Fruit fly (Drosophila melanogaster): Measurements from ENCODE around the gene CG43867.

Gene CG43867

dm6 chrX:898367-898766, 29.4 kb downstream of the CG43867 start (continued):
- TF ChIP-seq Hr4 (GFP tag; optimal IDR thresholded peaks at IDR 0.05) (no peak), CG11762 (GFP tag; optimal IDR thresholded peaks at IDR 0.05; ENCODE audit: insufficient read depth) (no peak), Sox15 (GFP tag; optimal IDR thresholded peaks at IDR 0.05) (no peak), CG8319 (GFP tag; optimal IDR thresholded peaks at IDR 0.05) (no peak), achi (GFP tag; optimal IDR thresholded peaks at IDR 0.05) (no peak), Eip75B (GFP tag; optimal IDR thresholded peaks at IDR 0.05) (peak; percentile 13), fkh (GFP tag; optimal IDR thresholded peaks at IDR 0.05) (no peak), CG6854 (GFP tag; optimal IDR thresholded peaks at IDR 0.05) (no peak), CG11902 (GFP tag; optimal IDR thresholded peaks at IDR 0.05) (no peak), fd85E (GFP tag; optimal IDR thresholded peaks at IDR 0.05) (no peak), fd59A (GFP tag; optimal IDR thresholded peaks at IDR 0.05) (no peak), Smox (GFP tag; optimal IDR thresholded peaks at IDR 0.05) (no peak), Eip78C (GFP tag) (peak; percentile 55), Sox14 (GFP tag; optimal IDR thresholded peaks at IDR 0.05) (no peak), CG8632 (GFP tag; optimal IDR thresholded peaks at IDR 0.05) (no peak), lz (GFP tag; optimal IDR thresholded peaks at IDR 0.05) (no peak), Hr39 (GFP tag; optimal IDR thresholded peaks at IDR 0.05) (no peak), Gug (GFP tag; IDR thresholded peaks at IDR 0.05) (no peak), spab (GFP tag; optimal IDR thresholded peaks at IDR 0.05) (no peak), CG9139 (GFP tag; optimal IDR thresholded peaks at IDR 0.05) (no peak), CG10631 (GFP tag; optimal IDR thresholded peaks at IDR 0.05) (no peak), dac (GFP tag; optimal IDR thresholded peaks at IDR 0.05) (no peak), CG1621 (tag; optimal IDR thresholded peaks at IDR 0.05) (peak; percentile 2), topi (GFP tag; optimal IDR thresholded peaks at IDR 0.05) (no peak), CG6808 (GFP tag; optimal IDR thresholded peaks at IDR 0.05) (no peak), CG11294 (GFP tag; IDR thresholded peaks at IDR 0.05) (no peak), Ets21C (GFP tag; optimal IDR thresholded peaks at IDR 0.05) (no peak), CG15336 (GFP tag; IDR thresholded peaks at IDR 0.05) (no peak), CG34406 (GFP tag; optimal IDR thresholded peaks at IDR 0.05) (no peak), Ets96B (tag; optimal IDR thresholded peaks at IDR 0.05) (peak; percentile 12), salr (GFP tag; optimal IDR thresholded peaks at IDR 0.05) (no peak), svp (GFP tag) (no peak), eg (GFP tag; IDR thresholded peaks at IDR 0.05) (no peak), esn (GFP tag; optimal IDR thresholded peaks at IDR 0.05) (no peak), CG31627 (GFP tag; optimal IDR thresholded peaks at IDR 0.05) (no peak), CG3032 (tag; optimal IDR thresholded peaks at IDR 0.05) (peak; percentile 11), CG16779 (tag; optimal IDR thresholded peaks at IDR 0.05) (no peak), Met (GFP tag; optimal IDR thresholded peaks at IDR 0.05) (no peak), Hr38 (GFP tag; optimal IDR thresholded peaks at IDR 0.05) (no peak), OdsH (GFP tag; optimal IDR thresholded peaks at IDR 0.05) (no peak)

- TF ChIP-seq achi (GFP tag; optimal IDR thresholded peaks at IDR 0.05) (no peak), net (GFP tag; optimal IDR thresholded peaks at IDR 0.05) (no peak), fd85E (GFP tag; optimal IDR thresholded peaks at IDR 0.05) (no peak), CG11762 (GFP tag; optimal IDR thresholded peaks at IDR 0.05; ENCODE audit: insufficient read depth) (no peak), CG32006 (GFP tag; optimal IDR thresholded peaks at IDR 0.05) (no peak), svp (GFP tag) (no peak), dac (GFP tag; optimal IDR thresholded peaks at IDR 0.05) (no peak), OdsH (GFP tag; optimal IDR thresholded peaks at IDR 0.05) (no peak), pdm3 (GFP tag; optimal IDR thresholded peaks at IDR 0.05) (no peak), fkh (GFP tag; optimal IDR thresholded peaks at IDR 0.05) (no peak), CG6808 (GFP tag; optimal IDR thresholded peaks at IDR 0.05) (no peak), Hr38 (GFP tag; optimal IDR thresholded peaks at IDR 0.05) (no peak), CG6163 (GFP tag; IDR thresholded peaks at IDR 0.05) (no peak), Lpt (GFP tag; optimal IDR thresholded peaks at IDR 0.05) (no peak), Hr4 (GFP tag; optimal IDR thresholded peaks at IDR 0.05) (no peak), CG8632 (GFP tag; optimal IDR thresholded peaks at IDR 0.05) (no peak), CG31627 (GFP tag; optimal IDR thresholded peaks at IDR 0.05) (no peak), CG11294 (GFP tag; IDR thresholded peaks at IDR 0.05) (no peak)
Measured at dm6 chrX:894182-894581, 33.6 kb downstream of the CG43867 start, which contains the start of gene CG11663. Gene CG11663 (plus strand): TSS chrX:894482.
